Worm (Caenorhabditis elegans): ENCODE data around the gene mig-21.

ce11 chrIII:5872288-5872687 is 5.9 kb downstream of the mig-21 start:
- TF ChIP-seq C06A6.2 (GFP tag; conservative IDR thresholded peaks at IDR 0.05) (no peak), Y53F4B.3 (GFP tag; IDR thresholded peaks at IDR 0.05) (no peak), F49E8.2 (tag; optimal IDR thresholded peaks at IDR 0.05; ENCODE audit: insufficient read depth) (no peak)
